Fruit fly (Drosophila melanogaster): ENCODE results near the gene Cpr62Ba.

DNA sequence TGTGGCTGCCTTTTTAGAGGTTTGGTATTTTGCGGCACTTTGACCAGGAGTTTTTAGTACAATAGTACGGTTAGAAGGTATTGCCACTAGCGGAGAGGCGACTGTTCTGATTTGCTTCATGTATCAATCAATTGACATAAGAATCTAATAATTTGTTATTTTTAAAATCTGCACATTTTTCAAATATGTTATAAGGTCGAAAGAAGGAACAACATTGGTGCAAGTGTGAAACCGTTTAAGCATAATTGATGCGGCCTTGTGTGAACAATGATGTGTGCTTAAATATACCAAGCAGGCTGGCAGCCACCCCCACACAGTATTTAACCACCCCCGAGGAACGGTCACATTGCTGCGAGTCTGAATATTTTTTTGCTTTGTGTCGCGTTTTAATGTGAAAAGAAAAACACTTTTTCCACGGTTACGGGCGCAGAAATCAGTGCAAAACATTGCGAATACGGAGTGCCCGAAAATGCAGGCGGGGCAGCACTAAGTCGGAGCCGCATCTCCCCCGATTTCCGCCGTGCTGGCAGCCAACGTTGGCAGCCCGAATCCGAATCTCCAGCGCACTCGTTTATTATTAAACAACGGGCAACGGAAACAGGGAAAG, 33.6 kb upstream of the Cpr62Ba start, which contains the start of the genes HBS1 and CG12025:
- TF ChIP-seq Met (GFP tag; optimal IDR thresholded peaks at IDR 0.05) = no peak
- TF ChIP-seq Sox102F (GFP tag; optimal IDR thresholded peaks at IDR 0.05) = no peak
- peak; percentile 30 for TF ChIP-seq dac (GFP tag; optimal IDR thresholded peaks at IDR 0.05)
- TF ChIP-seq fd59A (GFP tag; optimal IDR thresholded peaks at IDR 0.05) = no peak
- peak; percentile 55 for TF ChIP-seq esn (GFP tag; optimal IDR thresholded peaks at IDR 0.05)
- peak; percentile 28 for TF ChIP-seq acj6 (GFP tag; optimal IDR thresholded peaks at IDR 0.05)
- no peak for TF ChIP-seq CG7368 (GFP tag; optimal IDR thresholded peaks at IDR 0.05)
